Worm (Caenorhabditis elegans): Measurements from ENCODE around the gene H10D18.5.

Gene H10D18.5

DNA sequence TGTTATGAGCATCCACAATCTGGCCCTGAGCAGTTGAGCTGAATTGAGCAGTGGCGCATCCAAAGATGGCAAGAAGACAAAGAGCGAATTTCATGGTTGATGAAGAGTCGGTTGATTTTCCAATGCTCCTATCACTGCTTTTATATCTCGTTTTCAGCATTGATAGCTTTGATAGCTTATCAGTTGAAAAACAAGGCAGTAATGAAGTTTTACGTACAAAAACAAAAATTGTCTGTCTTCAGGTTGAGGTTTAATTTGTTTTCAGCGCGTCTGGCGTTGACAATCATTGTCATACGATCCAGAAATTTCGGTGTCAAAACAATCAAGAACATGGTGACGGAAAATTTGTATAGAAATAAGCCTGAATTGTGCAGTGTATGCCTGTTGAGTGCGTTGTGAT, 20.0 kb downstream of the H10D18.5 start, which contains the start of gene scl-13:
Gene scl-13 (minus strand): TSS at position 101 of the 400 bp plus-strand sequence.
- TF ChIP-seq nhr-232 (tag; optimal IDR thresholded peaks at IDR 0.05) (no peak), ceh-19 (GFP tag; optimal IDR thresholded peaks at IDR 0.05) (no peak), rnt-1 (tag; optimal IDR thresholded peaks at IDR 0.05) (no peak), ahr-1 (tag; optimal IDR thresholded peaks at IDR 0.05) (no peak), hlh-30 (tag; optimal IDR thresholded peaks at IDR 0.05; ENCODE audit: insufficient read depth) (no peak), sox-4 (tag; optimal IDR thresholded peaks at IDR 0.05) (no peak), eyg-1 (tag; optimal IDR thresholded peaks at IDR 0.05) (no peak), dmd-4 (tag; optimal IDR thresholded peaks at IDR 0.05; ENCODE audit: borderline replicate concordance) (no peak), C08G9.2 (tag; optimal IDR thresholded peaks at IDR 0.05) (no peak), ama-1 (optimal IDR thresholded peaks at IDR 0.05) (no peak), sox-2 (GFP tag; IDR thresholded peaks at IDR 0.05) (no peak), T23F11.4 (GFP tag; optimal IDR thresholded peaks at IDR 0.05) (no peak), ceh-24 (tag; optimal IDR thresholded peaks at IDR 0.05) (no peak), odd-2 (tag; optimal IDR thresholded peaks at IDR 0.05) (no peak), lin-11 (tag; optimal IDR thresholded peaks at IDR 0.05) (no peak), pat-9 (tag; optimal IDR thresholded peaks at IDR 0.05) (no peak)

- TF ChIP-seq K02D7.2 (tag; optimal IDR thresholded peaks at IDR 0.05) = no peak
- TF ChIP-seq nfya-1 (tag; optimal IDR thresholded peaks at IDR 0.05) = no peak
- TF ChIP-seq ceh-6 (GFP tag; optimal IDR thresholded peaks at IDR 0.05) = no peak
- TF ChIP-seq hlh-15 (tag; optimal IDR thresholded peaks at IDR 0.05) = no peak
- TF ChIP-seq che-1 (tag; optimal IDR thresholded peaks at IDR 0.05) = no peak
- TF ChIP-seq ceh-18 (tag; optimal IDR thresholded peaks at IDR 0.05) = no peak
- TF ChIP-seq C08G9.2 (tag; optimal IDR thresholded peaks at IDR 0.05) = no peak
- no peak for TF ChIP-seq ceh-30 (tag; optimal IDR thresholded peaks at IDR 0.05)
- TF ChIP-seq ceh-24 (tag; optimal IDR thresholded peaks at IDR 0.05) = no peak
- TF ChIP-seq hlh-13 (GFP tag; optimal IDR thresholded peaks at IDR 0.05) = no peak
- TF ChIP-seq pha-4 (tag; optimal IDR thresholded peaks at IDR 0.05) = no peak
- no peak for TF ChIP-seq lin-11 (tag; optimal IDR thresholded peaks at IDR 0.05)
- TF ChIP-seq unc-55 (GFP tag; optimal IDR thresholded peaks at IDR 0.05) = no peak
- TF ChIP-seq ahr-1 (tag; optimal IDR thresholded peaks at IDR 0.05) = no peak
Measured at ce11 chrV:3810035-3810434, 21.5 kb downstream of the H10D18.5 start.

ce11 chrV:3808336-3808735, 23.2 kb downstream of the H10D18.5 start, which contains the start of gene srw-6:
TSS of gene srw-6 (plus strand) at chrV:3808636.
- TF ChIP-seq gmeb-2 (tag; optimal IDR thresholded peaks at IDR 0.05) (no peak), ceh-14 (tag; optimal IDR thresholded peaks at IDR 0.05) (no peak), unc-3 (GFP tag; conservative IDR thresholded peaks at IDR 0.05) (no peak), unc-3 (tag; optimal IDR thresholded peaks at IDR 0.05) (no peak), hlh-30 (tag; optimal IDR thresholded peaks at IDR 0.05; ENCODE audit: insufficient read depth) (no peak)

ce11 chrV:3807846-3808245, 23.7 kb downstream of the H10D18.5 start:
- peak; percentile 56 for TF ChIP-seq nfya-1 (tag; optimal IDR thresholded peaks at IDR 0.05)
- TF ChIP-seq F13H6.1 (tag; optimal IDR thresholded peaks at IDR 0.05) = no peak

DNA sequence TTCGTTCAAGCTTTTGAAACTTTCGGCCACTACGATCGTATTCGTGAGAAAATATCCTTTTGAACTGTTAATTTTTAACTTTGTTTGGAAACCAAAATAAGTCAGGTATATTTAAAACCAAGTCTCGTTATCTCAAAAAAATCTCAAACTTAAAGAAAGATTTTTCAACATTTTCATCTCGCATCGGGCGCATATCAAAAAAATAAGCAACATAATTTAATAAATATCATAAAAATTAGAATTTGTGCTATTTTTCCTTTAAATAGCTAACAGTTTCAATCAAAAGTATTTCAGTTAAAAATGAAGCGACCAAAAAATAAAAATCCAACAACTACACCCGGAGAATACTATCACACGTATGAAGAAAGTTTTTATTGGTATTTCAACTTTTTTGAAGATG, 25.6 kb downstream of the H10D18.5 start, which contains the start of gene srw-7:
Gene srw-7 (plus strand): TSS at position 301 of the 400 bp plus-strand sequence.
- TF ChIP-seq npax-4 (tag; optimal IDR thresholded peaks at IDR 0.05) = no peak
- TF ChIP-seq K02D7.2 (tag; optimal IDR thresholded peaks at IDR 0.05) = no peak
- TF ChIP-seq T23F11.4 (GFP tag; optimal IDR thresholded peaks at IDR 0.05) = no peak
- no peak for TF ChIP-seq pag-3 (tag; optimal IDR thresholded peaks at IDR 0.05; ENCODE audit: borderline replicate concordance)
- TF ChIP-seq ttx-3 (tag; optimal IDR thresholded peaks at IDR 0.05) = no peak
- no peak for TF ChIP-seq ceh-19 (GFP tag; optimal IDR thresholded peaks at IDR 0.05)

All from whole organism, late embryonic.